Fruit fly (Drosophila melanogaster): ENCODE data around the gene Rbp9.

Rbp9 gene

dm6 chr2L:2909495-2909894 lies 45.1 kb upstream of the Rbp9 start:
- TF ChIP-seq zen2 (GFP tag; IDR thresholded peaks at IDR 0.05; ENCODE audit: partially characterized antibody) (no peak), ro (GFP tag; IDR thresholded peaks at IDR 0.05) (no peak), cas (GFP tag; IDR thresholded peaks at IDR 0.05) (no peak), CG3726 (GFP tag; IDR thresholded peaks at IDR 0.05) (no peak), Dfd (GFP tag; optimal IDR thresholded peaks at IDR 0.05) (no peak), zfh2 (GFP tag; optimal IDR thresholded peaks at IDR 0.05) (no peak), CG31224 (GFP tag; IDR thresholded peaks at IDR 0.05) (no peak), trem (tag; optimal IDR thresholded peaks at IDR 0.05) (no peak), MBD-R2 (GFP tag; IDR thresholded peaks at IDR 0.05) (no peak), Ssrp (tag; optimal IDR thresholded peaks at IDR 0.05) (no peak), ken (GFP tag; IDR thresholded peaks at IDR 0.05) (no peak), Opbp (GFP tag; IDR thresholded peaks at IDR 0.05; ENCODE audit: partially characterized antibody) (no peak), HLHmδ (GFP tag; optimal IDR thresholded peaks at IDR 0.05) (peak; percentile 44), ERR (GFP tag; optimal IDR thresholded peaks at IDR 0.05) (no peak), Mad (GFP tag; optimal IDR thresholded peaks at IDR 0.05) (no peak), btn (GFP tag; optimal IDR thresholded peaks at IDR 0.05) (no peak), az2 (GFP tag; optimal IDR thresholded peaks at IDR 0.05) (no peak), CG8478 (optimal IDR thresholded peaks at IDR 0.05) (no peak), al (GFP tag; IDR thresholded peaks at IDR 0.05) (no peak), tgo (GFP tag; IDR thresholded peaks at IDR 0.05) (no peak), wek (GFP tag; optimal IDR thresholded peaks at IDR 0.05) (peak; percentile 20), CG18599 (GFP tag; optimal IDR thresholded peaks at IDR 0.05) (peak; percentile 4), CG10654 (GFP tag; optimal IDR thresholded peaks at IDR 0.05) (no peak), zfh1 (GFP tag; IDR thresholded peaks at IDR 0.05) (peak; percentile 3; the same call in 1 of the 3 replicates), Ets65A (GFP tag) (no peak), CG7357 (GFP tag; IDR thresholded peaks at IDR 0.05) (no peak), CG12236 (GFP tag; optimal IDR thresholded peaks at IDR 0.05) (no peak), Nf-YA (GFP tag; IDR thresholded peaks at IDR 0.05) (0 out of 2 replicates have a peak, but pooled peaks have one; percentile 15), CG7271 (tag; optimal IDR thresholded peaks at IDR 0.05) (no peak), CG3163 (GFP tag; optimal IDR thresholded peaks at IDR 0.05) (no peak), mirr (GFP tag; optimal IDR thresholded peaks at IDR 0.05) (no peak), CG3065 (GFP tag; optimal IDR thresholded peaks at IDR 0.05) (no peak), CG5245 (GFP tag; optimal IDR thresholded peaks at IDR 0.05) (no peak), CG8290 (GFP tag; optimal IDR thresholded peaks at IDR 0.05) (no peak), CG8290 (tag; optimal IDR thresholded peaks at IDR 0.05) (peak in 1 of 2 experiments; percentile 29), Hsf (GFP tag; optimal IDR thresholded peaks at IDR 0.05) (no peak), dati (GFP tag; IDR thresholded peaks at IDR 0.05) (no peak), dysf (GFP tag; IDR thresholded peaks at IDR 0.05) (0 out of 3 replicates have a peak, but pooled peaks have one; percentile 15), trh (GFP tag; optimal IDR thresholded peaks at IDR 0.05) (no peak), jumu (GFP tag; optimal IDR thresholded peaks at IDR 0.05) (no peak), nerfin-2 (GFP tag; IDR thresholded peaks at IDR 0.05; ENCODE audit: partially characterized antibody) (no peak), gsb-n (tag; optimal IDR thresholded peaks at IDR 0.05) (no peak), pzg (GFP tag; optimal IDR thresholded peaks at IDR 0.05) (no peak), CG4730 (GFP tag; IDR thresholded peaks at IDR 0.05) (no peak), CG6791 (GFP tag; IDR thresholded peaks at IDR 0.05; ENCODE audit: partially characterized antibody) (no peak), CrebB (tag; optimal IDR thresholded peaks at IDR 0.05) (no peak), Trl (optimal IDR thresholded peaks at IDR 0.05) (peak; percentile 55 to 66), Trl (GFP tag; optimal IDR thresholded peaks at IDR 0.05) (no peak), CG14667 (GFP tag; IDR thresholded peaks at IDR 0.05) (no peak), Lpt (GFP tag; optimal IDR thresholded peaks at IDR 0.05) (no peak), lola (GFP tag; optimal IDR thresholded peaks at IDR 0.05) (no peak), CG17568 (GFP tag; optimal IDR thresholded peaks at IDR 0.05) (peak; percentile 34), MTF-1 (GFP tag; optimal IDR thresholded peaks at IDR 0.05; ENCODE audit: borderline replicate concordance) (peak; percentile 22)

Data from whole organism, embryonic.